Fruit fly (Drosophila melanogaster) Kc167 (cell line): ENCODE data around the gene CG15891.

Experiments
- Sin3A ChIP-seq: fragments of >200 bp; optimal IDR thresholded peaks from 2 replicates; lab custom pipeline; 2018; ENCODE audit warnings: missing external identifiers
- h ChIP-seq: fragments of >200 bp; optimal IDR thresholded peaks from 3 replicates; lab custom pipeline; 2018; ENCODE audit warnings: missing external identifiers

- TF ChIP-seq Sin3A (lab: Kevin White, UChicago) (no peak), h (lab: Kevin White, UChicago) (no peak)
Measured at dm6 chrX:6304203-6304602, 9.1 kb upstream of the CG15891 start.
